Fruit fly (Drosophila melanogaster): ENCODE data around the gene Dnaaf5.

Gene Dnaaf5

DNA sequence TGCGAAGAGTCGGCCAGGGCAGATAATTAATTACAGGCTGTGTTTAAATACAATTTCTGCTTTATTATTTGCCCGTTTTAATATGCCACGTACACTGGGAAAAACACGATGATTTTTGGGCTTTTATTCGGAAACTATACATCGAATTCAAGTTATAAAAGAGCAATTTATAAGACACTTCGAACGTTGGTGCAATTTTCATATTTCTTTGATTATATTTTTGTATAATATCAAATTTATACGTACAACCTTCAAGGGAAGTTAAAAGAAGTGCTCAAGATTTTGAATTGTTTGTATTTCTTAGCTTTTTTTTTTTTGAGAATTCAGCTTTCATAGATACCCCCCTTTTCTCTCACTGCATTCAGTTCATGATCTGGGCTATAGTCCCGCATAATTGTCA is 27.7 kb upstream of the Dnaaf5 start (continued):
- no peak for TF ChIP-seq Gug (GFP tag; IDR thresholded peaks at IDR 0.05)
- no peak for TF ChIP-seq CG8388 (GFP tag; optimal IDR thresholded peaks at IDR 0.05)
- no peak for TF ChIP-seq CG1233 (GFP tag; optimal IDR thresholded peaks at IDR 0.05)
- TF ChIP-seq crc (GFP tag; optimal IDR thresholded peaks at IDR 0.05), result no peak
- TF ChIP-seq CG11696 (GFP tag; IDR thresholded peaks at IDR 0.05), result no peak
- no peak for TF ChIP-seq mirr (GFP tag; optimal IDR thresholded peaks at IDR 0.05)
- no peak for TF ChIP-seq chinmo (GFP tag; IDR thresholded peaks at IDR 0.05; ENCODE audit: partially characterized antibody)
- TF ChIP-seq sqz (GFP tag; optimal IDR thresholded peaks at IDR 0.05), result no peak
- no peak for TF ChIP-seq CG8944 (GFP tag; optimal IDR thresholded peaks at IDR 0.05)
- TF ChIP-seq lmd (GFP tag; IDR thresholded peaks at IDR 0.05), result no peak
- TF ChIP-seq C15 (GFP tag; IDR thresholded peaks at IDR 0.05), result no peak
- TF ChIP-seq Rfx (GFP tag; IDR thresholded peaks at IDR 0.05), result no peak
- no peak for TF ChIP-seq CG13894 (tag; optimal IDR thresholded peaks at IDR 0.05)
- TF ChIP-seq dimm (GFP tag; IDR thresholded peaks at IDR 0.05), result no peak
- no peak for TF ChIP-seq CG17912 (GFP tag; optimal IDR thresholded peaks at IDR 0.05)
- TF ChIP-seq H15 (GFP tag; IDR thresholded peaks at IDR 0.05), result no peak
- TF ChIP-seq HLH54F (GFP tag; optimal IDR thresholded peaks at IDR 0.05), result no peak
- TF ChIP-seq CG1792 (GFP tag; optimal IDR thresholded peaks at IDR 0.05), result no peak
- TF ChIP-seq Sox102F (GFP tag; optimal IDR thresholded peaks at IDR 0.05), result no peak
- no peak for TF ChIP-seq CG3726 (GFP tag; IDR thresholded peaks at IDR 0.05)

DNA sequence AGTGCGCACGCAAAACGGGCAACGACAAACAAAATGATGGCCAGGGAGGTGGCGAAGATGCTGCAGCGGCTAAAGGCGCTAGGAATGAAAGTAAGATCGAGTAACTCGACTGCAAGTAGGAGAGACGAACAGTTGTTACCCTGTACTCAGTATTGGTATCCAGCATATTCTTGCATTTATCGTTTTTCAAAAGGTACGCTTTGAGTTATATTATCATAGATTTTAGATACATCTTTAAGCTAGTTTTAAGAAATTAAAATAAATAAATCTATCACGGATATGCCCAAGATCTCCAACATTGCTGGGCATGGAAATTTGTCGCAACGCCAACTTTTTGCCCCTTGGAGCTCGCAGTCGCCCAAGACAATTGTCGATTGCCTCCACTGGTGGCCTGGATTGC is 26.3 kb upstream of the Dnaaf5 start:
- no peak for TF ChIP-seq Opbp (GFP tag; IDR thresholded peaks at IDR 0.05; ENCODE audit: partially characterized antibody)
- TF ChIP-seq pnt (GFP tag; optimal IDR thresholded peaks at IDR 0.05), result no peak
- TF ChIP-seq CG13424 (tag; optimal IDR thresholded peaks at IDR 0.05), result peak; percentile 26
- no peak for TF ChIP-seq CG12744 (GFP tag; optimal IDR thresholded peaks at IDR 0.05)
- no peak for TF ChIP-seq az2 (GFP tag; optimal IDR thresholded peaks at IDR 0.05)
- TF ChIP-seq mld (GFP tag; IDR thresholded peaks at IDR 0.05; ENCODE audit: partially characterized antibody), result no peak
- peak; percentile 31 for TF ChIP-seq Med (GFP tag)
- no peak for TF ChIP-seq CG5245 (GFP tag; optimal IDR thresholded peaks at IDR 0.05)
- no peak for TF ChIP-seq CG9876 (GFP tag; optimal IDR thresholded peaks at IDR 0.05)
- TF ChIP-seq ham (GFP tag; IDR thresholded peaks at IDR 0.05), result no peak
- peak; percentile 12 for TF ChIP-seq lilli (GFP tag; optimal IDR thresholded peaks at IDR 0.05)
- no peak for TF ChIP-seq dmrt11E (tag; optimal IDR thresholded peaks at IDR 0.05)
- peak; percentile 36 for TF ChIP-seq D19B (GFP tag; optimal IDR thresholded peaks at IDR 0.05)
- TF ChIP-seq CG5180 (GFP tag; optimal IDR thresholded peaks at IDR 0.05), result no peak
- no peak for TF ChIP-seq peb (GFP tag; IDR thresholded peaks at IDR 0.05)
- no peak for TF ChIP-seq Camta (GFP tag; optimal IDR thresholded peaks at IDR 0.05)
- no peak for TF ChIP-seq CG1602 (GFP tag; optimal IDR thresholded peaks at IDR 0.05)
- TF ChIP-seq Awh (GFP tag; IDR thresholded peaks at IDR 0.05), result no peak
- no peak for TF ChIP-seq zen (tag; optimal IDR thresholded peaks at IDR 0.05)
- 0 out of 2 replicates have a peak, but pooled peaks have one; percentile 23 for TF ChIP-seq ssp (GFP tag; IDR thresholded peaks at IDR 0.05)
- TF ChIP-seq Drgx (GFP tag; IDR thresholded peaks at IDR 0.05), result peak; percentile 80
- no peak for TF ChIP-seq CG17802 (tag; optimal IDR thresholded peaks at IDR 0.05)
- TF ChIP-seq CG4854 (GFP tag; optimal IDR thresholded peaks at IDR 0.05), result no peak
- no peak for TF ChIP-seq Sox100B (GFP tag; optimal IDR thresholded peaks at IDR 0.05)
- no peak for TF ChIP-seq odd (GFP tag; optimal IDR thresholded peaks at IDR 0.05)
- TF ChIP-seq CG6765 (GFP tag; optimal IDR thresholded peaks at IDR 0.05), result no peak
- peak; percentile 24 for TF ChIP-seq CG7839 (tag; optimal IDR thresholded peaks at IDR 0.05)
- peak; percentile 33 for TF ChIP-seq Xbp1 (GFP tag; optimal IDR thresholded peaks at IDR 0.05)
- TF ChIP-seq CG9817 (tag; optimal IDR thresholded peaks at IDR 0.05), result no peak
- no peak for TF ChIP-seq da (GFP tag; optimal IDR thresholded peaks at IDR 0.05)
- TF ChIP-seq CG12155 (GFP tag; optimal IDR thresholded peaks at IDR 0.05), result no peak
- TF ChIP-seq CG3838 (GFP tag; optimal IDR thresholded peaks at IDR 0.05), result no peak
- no peak for TF ChIP-seq caup (GFP tag; optimal IDR thresholded peaks at IDR 0.05; ENCODE audit: severe bottlenecking)
